Worm (Caenorhabditis elegans): ENCODE results near the gene disl-2.

DNA sequence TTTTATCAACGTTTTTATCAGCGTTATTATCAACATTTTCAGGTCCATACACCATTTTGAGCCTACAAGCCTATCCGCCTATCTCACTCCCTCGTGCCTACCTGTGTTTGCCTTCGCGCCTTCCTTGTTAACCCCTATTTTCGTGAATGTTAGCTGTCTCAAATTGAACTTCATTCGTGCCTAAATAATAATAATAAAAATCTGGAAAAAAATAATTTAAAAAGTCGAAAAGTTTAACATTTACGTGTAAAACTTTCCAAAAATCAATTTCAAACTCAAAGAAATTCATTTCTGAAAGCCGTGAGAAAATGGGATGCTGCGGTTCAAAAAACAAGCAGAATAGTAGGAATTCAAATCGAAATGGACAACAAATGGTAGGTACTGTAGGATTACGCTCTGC is 35.0 kb downstream of the disl-2 start, which contains the start of gene R02F2.10:
- TF ChIP-seq ama-1 (optimal IDR thresholded peaks at IDR 0.05) (no peak), tra-4 (tag; optimal IDR thresholded peaks at IDR 0.05) (no peak), hmbx-1 (tag; optimal IDR thresholded peaks at IDR 0.05) (no peak), sea-1 (GFP tag; conservative IDR thresholded peaks at IDR 0.05) (no peak), B0310.2 (tag; optimal IDR thresholded peaks at IDR 0.05) (no peak), aly-1 (tag; optimal IDR thresholded peaks at IDR 0.05) (no peak), ceh-13 (GFP tag; optimal IDR thresholded peaks at IDR 0.05) (no peak), flt-1 (GFP tag; IDR thresholded peaks at IDR 0.05) (no peak), tbx-11 (GFP tag; IDR thresholded peaks at IDR 0.05) (no peak), tbx-37 (GFP tag; conservative IDR thresholded peaks at IDR 0.05) (no peak), F13C5.2 (tag; optimal IDR thresholded peaks at IDR 0.05) (no peak)
